Worm (Caenorhabditis elegans): Measurements from ENCODE around the gene Y53G8AM.8.

DNA sequence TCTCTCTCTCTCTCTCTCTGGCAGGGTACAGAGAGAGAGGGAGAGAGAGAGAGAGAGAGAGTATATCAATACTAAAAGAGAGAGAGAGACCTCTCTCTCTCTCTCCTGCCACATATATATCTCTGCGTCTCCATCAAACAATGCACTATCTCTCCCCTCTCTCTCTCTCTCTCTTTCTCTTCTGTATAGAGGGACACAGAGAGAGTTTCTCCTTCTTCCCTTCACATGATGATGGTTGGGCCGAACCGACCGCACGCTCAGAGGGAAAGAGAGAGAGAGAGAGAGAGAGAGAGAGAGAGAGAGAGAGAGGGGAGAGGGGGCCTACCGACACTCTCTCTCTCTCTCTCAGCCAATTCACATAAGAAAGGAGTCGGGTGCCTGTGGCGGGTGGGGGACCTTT is 6.8 kb downstream of the Y53G8AM.8 start:
- TF ChIP-seq ztf-11 (tag; optimal IDR thresholded peaks at IDR 0.05) (no peak), nhr-77 (tag; optimal IDR thresholded peaks at IDR 0.05) (no peak), nhr-237 (tag; optimal IDR thresholded peaks at IDR 0.05) (no peak), tbx-2 (tag; optimal IDR thresholded peaks at IDR 0.05) (peak; percentile 54), egl-27 (tag; optimal IDR thresholded peaks at IDR 0.05) (no peak), nhr-12 (tag; optimal IDR thresholded peaks at IDR 0.05) (no peak), nfya-1 (tag; optimal IDR thresholded peaks at IDR 0.05; ENCODE audit: insufficient read depth) (peak; percentile 65), nhr-67 (tag; optimal IDR thresholded peaks at IDR 0.05) (no peak), nhr-28 (tag; optimal IDR thresholded peaks at IDR 0.05) (no peak), R02D3.7 (tag; optimal IDR thresholded peaks at IDR 0.05) (peak; percentile 31), zag-1 (tag; optimal IDR thresholded peaks at IDR 0.05) (no peak)

Measured in whole organism, L3 larva.